Fruit fly (Drosophila melanogaster): ENCODE results near the gene Ctps.

Ctps gene

DNA sequence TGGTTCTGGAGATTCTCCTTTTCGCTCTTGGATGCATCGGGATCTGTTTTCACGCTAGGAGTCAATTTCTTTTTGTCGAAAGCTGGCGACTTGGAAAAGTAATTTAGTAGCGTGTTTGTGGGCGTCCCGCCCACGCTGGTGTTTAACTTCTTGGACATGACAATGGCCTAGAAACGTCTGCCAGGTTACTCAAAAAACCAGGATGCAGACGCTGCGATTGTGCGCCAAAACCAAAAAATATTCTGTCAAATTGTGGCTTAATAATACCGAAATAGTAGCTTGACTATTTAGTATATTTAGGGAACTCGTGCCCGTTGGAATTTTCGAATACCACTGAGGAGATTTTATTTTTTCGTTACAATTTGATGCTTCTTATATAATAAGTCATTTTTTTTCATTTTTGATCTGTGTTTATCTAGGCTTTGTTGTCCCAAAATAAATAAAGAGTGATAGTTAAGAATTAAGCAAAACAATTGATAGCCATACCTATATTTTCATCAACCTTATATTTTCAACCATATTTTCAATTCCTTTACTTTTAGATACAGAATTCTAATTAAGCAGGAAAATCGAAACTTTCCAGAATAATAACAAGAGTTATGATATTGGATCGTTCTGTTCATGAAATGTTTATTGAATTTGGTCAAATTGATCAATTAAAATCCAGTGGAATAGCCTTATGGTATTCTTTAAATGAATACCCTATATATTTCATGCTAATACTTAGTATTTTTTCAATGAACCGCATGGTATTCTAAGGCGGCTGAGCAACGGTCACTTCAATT is 60.8 kb downstream of the Ctps start, which contains the start of the genes Msh6 and Prp31 (continued):
- no peak for TF ChIP-seq bigmax (GFP tag; optimal IDR thresholded peaks at IDR 0.05)
- no peak for TF ChIP-seq CG12299 (tag; optimal IDR thresholded peaks at IDR 0.05)
- TF ChIP-seq zfh2 (GFP tag; optimal IDR thresholded peaks at IDR 0.05) = peak; percentile 25
- no peak for TF ChIP-seq cas (GFP tag; IDR thresholded peaks at IDR 0.05)
- TF ChIP-seq CG14860 (GFP tag; IDR thresholded peaks at IDR 0.05; ENCODE audit: partially characterized antibody) = no peak
- TF ChIP-seq CG12744 (GFP tag; optimal IDR thresholded peaks at IDR 0.05) = peak; percentile 37
- peak; percentile 68 for TF ChIP-seq NfI (GFP tag; optimal IDR thresholded peaks at IDR 0.05)
- TF ChIP-seq ewg (GFP tag; optimal IDR thresholded peaks at IDR 0.05) = peak; percentile 51
- no peak; the same call in 3 of the 4 replicates for TF ChIP-seq Gug (GFP tag; IDR thresholded peaks at IDR 0.05)
- peak; percentile 87 for TF ChIP-seq Abd-B (GFP tag; optimal IDR thresholded peaks at IDR 0.05)
- TF ChIP-seq Vsx1 (GFP tag; optimal IDR thresholded peaks at IDR 0.05) = no peak
- no peak for TF ChIP-seq Eip74EF (GFP tag; optimal IDR thresholded peaks at IDR 0.05)
- TF ChIP-seq CG15514 (GFP tag; optimal IDR thresholded peaks at IDR 0.05) = peak; percentile 14
- peak; percentile 67 for TF ChIP-seq fu2 (GFP tag; optimal IDR thresholded peaks at IDR 0.05)
- no peak; the same call in 1 of the 2 replicates for TF ChIP-seq wor (GFP tag; IDR thresholded peaks at IDR 0.05)
- TF ChIP-seq ranshi (GFP tag; IDR thresholded peaks at IDR 0.05) = peak; percentile 67; the same call in 1 of the 2 replicates
- TF ChIP-seq CG1233 (GFP tag; optimal IDR thresholded peaks at IDR 0.05) = peak; percentile 63
- peak; percentile 75 for TF ChIP-seq nerfin-1 (tag; optimal IDR thresholded peaks at IDR 0.05)
- 0 out of 3 replicates have a peak, but pooled peaks have one; percentile 8 for TF ChIP-seq ase (GFP tag; IDR thresholded peaks at IDR 0.05)
- TF ChIP-seq fd102C (GFP tag; optimal IDR thresholded peaks at IDR 0.05) = no peak
- TF ChIP-seq lab (GFP tag; optimal IDR thresholded peaks at IDR 0.05) = no peak
- TF ChIP-seq Ssrp (tag; optimal IDR thresholded peaks at IDR 0.05) = peak; percentile 85
- no peak for TF ChIP-seq CG2199 (GFP tag; IDR thresholded peaks at IDR 0.05)
- TF ChIP-seq nmo (GFP tag; optimal IDR thresholded peaks at IDR 0.05) = peak; percentile 92
- no peak for TF ChIP-seq CG7963 (GFP tag; IDR thresholded peaks at IDR 0.05; ENCODE audit: partially characterized antibody)
- TF ChIP-seq B-H2 (GFP tag; optimal IDR thresholded peaks at IDR 0.05) = peak; percentile 49
- TF ChIP-seq grn (GFP tag; optimal IDR thresholded peaks at IDR 0.05) = no peak
- TF ChIP-seq NFAT (GFP tag; IDR thresholded peaks at IDR 0.05) = peak; percentile 27; the same call in 1 of the 2 replicates
- peak; percentile 75 for TF ChIP-seq bab2 (GFP tag; optimal IDR thresholded peaks at IDR 0.05)
- TF ChIP-seq CG6254 (GFP tag; optimal IDR thresholded peaks at IDR 0.05) = peak; percentile 3
- no peak for TF ChIP-seq knrl (GFP tag; IDR thresholded peaks at IDR 0.05; ENCODE audit: partially characterized antibody)
- TF ChIP-seq CG15073 (GFP tag; optimal IDR thresholded peaks at IDR 0.05) = no peak
- peak; percentile 56 for TF ChIP-seq CG17328 (GFP tag; IDR thresholded peaks at IDR 0.05)
- peak; percentile 1 for TF ChIP-seq MESR4 (GFP tag; optimal IDR thresholded peaks at IDR 0.05)
- TF ChIP-seq slp2 (GFP tag; optimal IDR thresholded peaks at IDR 0.05) = peak; percentile 75
- no peak for TF ChIP-seq tup (GFP tag; optimal IDR thresholded peaks at IDR 0.05)
- TF ChIP-seq grau (tag; optimal IDR thresholded peaks at IDR 0.05) = peak; percentile 82
- TF ChIP-seq gem (tag; optimal IDR thresholded peaks at IDR 0.05) = no peak
- TF ChIP-seq CG13894 (tag; optimal IDR thresholded peaks at IDR 0.05) = no peak
- peak; percentile 39; the same call in 1 of the 3 replicates for TF ChIP-seq ken (GFP tag; IDR thresholded peaks at IDR 0.05)
- TF ChIP-seq tgo (GFP tag; IDR thresholded peaks at IDR 0.05) = peak; percentile 63
- TF ChIP-seq CG3163 (GFP tag; optimal IDR thresholded peaks at IDR 0.05) = no peak
- TF ChIP-seq pnt (GFP tag; optimal IDR thresholded peaks at IDR 0.05) = peak; percentile 39
- peak; percentile 18 for TF ChIP-seq CG8089 (GFP tag; optimal IDR thresholded peaks at IDR 0.05)
- TF ChIP-seq az2 (GFP tag; optimal IDR thresholded peaks at IDR 0.05) = peak; percentile 78
- TF ChIP-seq CG13287 (GFP tag; IDR thresholded peaks at IDR 0.05; ENCODE audit: partially characterized antibody) = no peak
- TF ChIP-seq TFAM (GFP tag; optimal IDR thresholded peaks at IDR 0.05) = no peak
- peak; percentile 51 for TF ChIP-seq Dp (GFP tag; optimal IDR thresholded peaks at IDR 0.05)

Data from whole organism, embryonic.